Fruit fly (Drosophila melanogaster) whole organism, embryonic: Measurements from ENCODE around the gene CG10674.

ENCODE experiments used
- Ada2b ChIP-seq: fragments of 200-800 bp; sonication (Bioruptor generic); IDR thresholded peaks from 2 replicates; pipeline ENCODE4 v1.3.6; 2022; ENCODE audit warnings: missing biosample characterization, missing genetic modification characterization
- Adf1 ChIP-seq: fragments of 200-800 bp; sonication (Bioruptor generic); IDR thresholded peaks from 2 replicates; pipeline ENCODE4 v1.3.6; 2022; ENCODE audit warnings: missing biosample characterization, missing genetic modification characterization
- B-H2 ChIP-seq: fragments of 200-800 bp; sonication (Bioruptor generic); optimal IDR thresholded peaks from 2 replicates; lab custom pipeline; 2018; ENCODE audit warnings: missing biosample characterization, mild to moderate bottlenecking, missing genetic modification characterization
- Bteb2 ChIP-seq: fragments of 200-800 bp; sonication (Bioruptor generic); optimal IDR thresholded peaks from 2 replicates; lab custom pipeline; 2016; ENCODE audit warnings: missing biosample characterization, missing genetic modification characterization
- CG10321 ChIP-seq: fragments of 200-800 bp; sonication (Bioruptor generic); IDR thresholded peaks from 2 replicates; pipeline ENCODE4 v1.3.6; 2022; ENCODE audit warnings: missing biosample characterization, missing genetic modification characterization
- CG10462 ChIP-seq: fragments of 200-800 bp; sonication (Bioruptor generic); optimal IDR thresholded peaks from 2 replicates; lab custom pipeline; 2016; ENCODE audit warnings: missing biosample characterization, missing genetic modification characterization
- CG11696 ChIP-seq: fragments of 200-800 bp; sonication (Bioruptor generic); IDR thresholded peaks from 2 replicates; pipeline ENCODE4 v1.3.6; 2022; ENCODE audit warnings: missing biosample characterization, missing genetic modification characterization
- CG14050 ChIP-seq: fragments of 200-800 bp; sonication (Bioruptor generic); IDR thresholded peaks from 3 replicates; pipeline ENCODE4 v1.3.6; 2022; ENCODE audit warnings: missing biosample characterization, missing genetic modification characterization
- CG14965 ChIP-seq: fragments of 200-800 bp; sonication (Bioruptor generic); optimal IDR thresholded peaks from 2 replicates; lab custom pipeline; 2016; ENCODE audit warnings: missing biosample characterization, missing genetic modification characterization, borderline replicate concordance
- CG1602 ChIP-seq: fragments of 200-800 bp; sonication (Bioruptor generic); optimal IDR thresholded peaks from 3 replicates; lab custom pipeline; 2016; ENCODE audit warnings: missing biosample characterization, missing genetic modification characterization
- CG1647 ChIP-seq: fragments of 200-800 bp; sonication (Bioruptor generic); optimal IDR thresholded peaks from 3 replicates; lab custom pipeline; 2016; ENCODE audit warnings: missing biosample characterization, missing genetic modification characterization
- CG17361 ChIP-seq: fragments of 200-800 bp; sonication (Bioruptor generic); IDR thresholded peaks from 3 replicates; pipeline ENCODE4 v1.3.6; 2022; ENCODE audit warnings: missing biosample characterization, missing genetic modification characterization
- CG17385 ChIP-seq: fragments of 200-800 bp; sonication (Bioruptor generic); optimal IDR thresholded peaks from 3 replicates; lab custom pipeline; 2018; ENCODE audit warnings: missing biosample characterization, mild to moderate bottlenecking, missing genetic modification characterization
- CG17912 ChIP-seq: fragments of 200-800 bp; sonication (Bioruptor generic); optimal IDR thresholded peaks from 2 replicates; lab custom pipeline; 2018; ENCODE audit warnings: missing biosample characterization, mild to moderate bottlenecking, missing genetic modification characterization
- CG18476 ChIP-seq: fragments of 200-800 bp; sonication (Bioruptor generic); optimal IDR thresholded peaks from 2 replicates; lab custom pipeline; 2016; ENCODE audit warnings: missing biosample characterization, mild to moderate bottlenecking, missing genetic modification characterization
- CG18619 ChIP-seq: fragments of 200-800 bp; sonication (Bioruptor generic); optimal IDR thresholded peaks from 3 replicates; lab custom pipeline; 2017; ENCODE audit warnings: missing biosample characterization, mild to moderate bottlenecking, missing genetic modification characterization
- CG18764 ChIP-seq: fragments of 200-800 bp; sonication (Bioruptor generic); optimal IDR thresholded peaks from 3 replicates; lab custom pipeline; 2016; ENCODE audit warnings: missing biosample characterization, missing genetic modification characterization
- CG31224 ChIP-seq: fragments of 200-800 bp; sonication (Bioruptor generic); IDR thresholded peaks from 2 replicates; pipeline ENCODE4 v1.3.6; 2022; ENCODE audit warnings: missing biosample characterization, missing genetic modification characterization
- CG31388 ChIP-seq: fragments of 200-800 bp; sonication (Bioruptor generic); optimal IDR thresholded peaks from 2 replicates; lab custom pipeline; 2016; ENCODE audit warnings: missing biosample characterization, missing genetic modification characterization
- CG33557 ChIP-seq: fragments of 200-800 bp; sonication (Bioruptor generic); optimal IDR thresholded peaks from 2 replicates; lab custom pipeline; 2019; ENCODE audit warnings: missing biosample characterization, mild to moderate bottlenecking, missing genetic modification characterization, moderate library complexity
- CG5953 ChIP-seq: fragments of 200-800 bp; sonication (Bioruptor generic); IDR thresholded peaks from 2 replicates; pipeline ENCODE4 v1.3.6; 2022; ENCODE audit warnings: missing biosample characterization, missing genetic modification characterization
- CG7745 ChIP-seq: fragments of 200-800 bp; sonication (Bioruptor generic); optimal IDR thresholded peaks from 2 replicates; lab custom pipeline; 2018; ENCODE audit warnings: missing biosample characterization, mild to moderate bottlenecking, missing genetic modification characterization, moderate library complexity
- CG7786 ChIP-seq: fragments of 200-800 bp; sonication (Bioruptor generic); optimal IDR thresholded peaks from 2 replicates; lab custom pipeline; 2016; ENCODE audit warnings: missing biosample characterization, missing genetic modification characterization
- CG8359 ChIP-seq: fragments of 200-800 bp; sonication (Bioruptor generic); optimal IDR thresholded peaks from 2 replicates; lab custom pipeline; 2017; ENCODE audit warnings: missing biosample characterization, mild to moderate bottlenecking, missing genetic modification characterization, borderline replicate concordance
- CG8944 ChIP-seq: fragments of 200-800 bp; sonication (Bioruptor generic); optimal IDR thresholded peaks from 3 replicates; lab custom pipeline; 2016; ENCODE audit warnings: missing biosample characterization, missing genetic modification characterization
- Dad ChIP-seq: fragments of 200-800 bp; sonication (Bioruptor generic); optimal IDR thresholded peaks from 3 replicates; lab custom pipeline; 2016; ENCODE audit warnings: missing biosample characterization, missing genetic modification characterization
- Doc2 ChIP-seq: fragments of 200-800 bp; sonication (Bioruptor generic); IDR thresholded peaks from 2 replicates; pipeline ENCODE4 v1.3.6; 2022; ENCODE audit warnings: missing biosample characterization, missing genetic modification characterization
- Eip74EF ChIP-seq, 2 experiments: fragments of 200-800 bp in 1 of 2; fragments of >200 bp in 1 of 2; sonication (Bioruptor generic) in 1 of 2; optimal IDR thresholded peaks; 2 replicates each; lab custom pipeline; 2017 to 2019; ENCODE audit warnings: missing biosample characterization in 2 of 2, missing genetic modification characterization in 2 of 2, mild to moderate bottlenecking in 1 of 2, moderate library complexity in 1 of 2
- Oaz ChIP-seq: fragments of 200-800 bp; sonication (Bioruptor generic); IDR thresholded peaks from 2 replicates; pipeline ENCODE4 v1.3.6; 2022; ENCODE audit warnings: missing biosample characterization, missing genetic modification characterization
- chm ChIP-seq: fragments of 200-800 bp; sonication (Bioruptor generic); IDR thresholded peaks from 2 replicates; pipeline ENCODE4 v1.3.6; 2022; ENCODE audit warnings: missing biosample characterization, missing genetic modification characterization
- ham ChIP-seq: fragments of 200-800 bp; sonication (Bioruptor generic); IDR thresholded peaks from 2 replicates; pipeline ENCODE4 v1.3.6; 2022; ENCODE audit warnings: missing biosample characterization, missing genetic modification characterization
- lab ChIP-seq: fragments of 200-800 bp; sonication (Bioruptor generic); optimal IDR thresholded peaks from 3 replicates; lab custom pipeline; 2017; ENCODE audit warnings: missing biosample characterization, missing genetic modification characterization, mild to moderate bottlenecking, moderate library complexity, missing genetic modification reagents
- mam ChIP-seq: fragments of 200-800 bp; sonication (Bioruptor generic); optimal IDR thresholded peaks from 3 replicates; lab custom pipeline; 2016; ENCODE audit warnings: missing biosample characterization, missing genetic modification characterization
- mld ChIP-seq: fragments of 200-800 bp; sonication (Bioruptor generic); IDR thresholded peaks from 3 replicates; pipeline ENCODE4 v1.3.6; 2022; ENCODE audit warnings: missing biosample characterization, missing genetic modification characterization; ENCODE audit not compliant: partially characterized antibody
- oc ChIP-seq: fragments of 200-800 bp; sonication (Bioruptor generic); optimal IDR thresholded peaks from 2 replicates; lab custom pipeline; 2018; ENCODE audit warnings: missing biosample characterization, mild to moderate bottlenecking, missing genetic modification characterization, moderate library complexity
- org-1 ChIP-seq: fragments of 200-800 bp; sonication (Bioruptor generic); optimal IDR thresholded peaks from 2 replicates; lab custom pipeline; 2017; ENCODE audit warnings: missing biosample characterization, missing genetic modification characterization
- pb ChIP-seq: fragments of 200-800 bp; sonication (Bioruptor generic); optimal IDR thresholded peaks from 3 replicates; lab custom pipeline; 2016; ENCODE audit warnings: missing biosample characterization, missing genetic modification characterization
- pnt ChIP-seq: fragments of 200-800 bp; sonication (Bioruptor generic); optimal IDR thresholded peaks from 3 replicates; lab custom pipeline; 2016; ENCODE audit warnings: missing biosample characterization, missing genetic modification characterization
- pum ChIP-seq: fragments of 200-800 bp; sonication (Bioruptor generic); optimal IDR thresholded peaks from 2 replicates; lab custom pipeline; 2016; ENCODE audit warnings: missing biosample characterization, missing genetic modification characterization
- repo ChIP-seq: fragments of 200-800 bp; sonication (Bioruptor generic); optimal IDR thresholded peaks from 2 replicates; lab custom pipeline; 2016; ENCODE audit warnings: missing biosample characterization, missing genetic modification characterization
- row ChIP-seq: fragments of 200-800 bp; sonication (Bioruptor generic); IDR thresholded peaks from 3 replicates; pipeline ENCODE4 v1.3.6; 2022; ENCODE audit warnings: missing biosample characterization, missing genetic modification characterization
- shn ChIP-seq: fragments of 200-800 bp; sonication (Bioruptor generic); optimal IDR thresholded peaks from 3 replicates; lab custom pipeline; 2016; ENCODE audit warnings: missing biosample characterization, missing genetic modification characterization
- slbo ChIP-seq: fragments of 200-800 bp; sonication (Bioruptor generic); IDR thresholded peaks from 2 replicates; pipeline ENCODE4 v1.3.6; 2022; ENCODE audit warnings: missing biosample characterization, missing genetic modification characterization
- stc ChIP-seq: fragments of 200-800 bp; sonication (Bioruptor generic); IDR thresholded peaks from 2 replicates; pipeline ENCODE4 v1.3.6; 2022; ENCODE audit warnings: missing biosample characterization, missing genetic modification characterization
- tin ChIP-seq: fragments of 200-800 bp; sonication (Bioruptor generic); optimal IDR thresholded peaks from 3 replicates; lab custom pipeline; 2016; ENCODE audit warnings: missing biosample characterization, missing genetic modification characterization
- trem ChIP-seq: fragments of 200-800 bp; optimal IDR thresholded peaks from 3 replicates; lab custom pipeline; 2019; ENCODE audit warnings: missing biosample characterization, mild to moderate bottlenecking, missing genetic modification characterization, moderate library complexity
- ttk ChIP-seq: fragments of 200-800 bp; sonication (Bioruptor generic); IDR thresholded peaks from 2 replicates; pipeline ENCODE4 v2.1.2; 2022; ENCODE audit warnings: missing biosample characterization, missing genetic modification characterization
- tup ChIP-seq: fragments of 200-800 bp; sonication (Bioruptor generic); optimal IDR thresholded peaks from 2 replicates; lab custom pipeline; 2016; ENCODE audit warnings: missing biosample characterization, mild to moderate bottlenecking, missing genetic modification characterization, moderate library complexity
- zen ChIP-seq: fragments of 200-800 bp; sonication (Bioruptor generic); optimal IDR thresholded peaks from 3 replicates; lab custom pipeline; 2018; ENCODE audit warnings: missing biosample characterization, mild to moderate bottlenecking, missing genetic modification characterization, moderate library complexity
- zfh1 ChIP-seq: fragments of 200-800 bp; sonication (Bioruptor generic); IDR thresholded peaks from 3 replicates; pipeline ENCODE4 v1.3.6; 2022; ENCODE audit warnings: missing biosample characterization, missing genetic modification characterization

Gene CG10674

DNA sequence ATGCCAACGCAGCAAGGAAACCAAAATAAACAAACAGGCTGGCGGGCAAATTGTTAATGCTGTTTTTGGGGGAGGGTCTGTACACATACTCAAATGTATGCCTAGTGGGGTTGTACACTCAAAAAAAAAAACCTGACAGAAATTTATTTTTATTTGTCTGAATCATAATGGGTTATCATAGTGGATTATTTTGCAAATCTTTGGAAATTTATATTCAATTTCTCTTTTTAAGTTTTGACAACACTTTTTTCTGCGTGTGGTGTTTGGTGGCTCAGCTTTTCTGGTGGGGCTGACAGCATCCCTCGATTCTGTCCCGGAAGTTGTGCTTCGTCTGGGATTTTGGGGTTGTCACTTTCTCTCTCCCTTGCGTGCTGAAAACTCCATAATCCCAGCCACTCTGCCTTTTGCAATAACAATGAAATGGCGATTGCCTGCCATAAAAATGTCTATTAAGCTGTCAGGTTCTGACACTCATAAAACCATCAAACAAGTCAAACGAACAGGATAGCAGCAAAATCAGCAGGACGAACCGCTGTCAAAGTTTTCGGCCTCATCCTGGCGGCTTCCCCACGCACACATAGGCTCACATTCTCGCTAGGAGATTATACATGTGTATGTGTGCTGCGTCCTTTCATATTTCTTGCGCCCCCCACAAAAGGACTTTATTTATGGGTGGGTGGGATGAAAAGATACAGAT lies 19.0 kb upstream of the CG10674 start (continued):
- peak; percentile 76 for TF ChIP-seq CG11696
- peak; percentile 35 for TF ChIP-seq CG14965 (GFP tag; lab: Kevin White, UChicago)
- TF ChIP-seq Doc2 (GFP tag; lab: Robert Waterston, UW), result peak; percentile 36; the same call in 1 of the 2 replicates
- TF ChIP-seq pum (GFP tag; lab: Kevin White, UChicago), result peak; percentile 67
- no peak for TF ChIP-seq CG8359 (GFP tag; lab: Kevin White, UChicago)
- peak; percentile 72 for TF ChIP-seq tup (GFP tag; lab: Kevin White, UChicago)
- peak; percentile 51 for TF ChIP-seq CG1602 (GFP tag; lab: Kevin White, UChicago)
- TF ChIP-seq CG31224, result peak; percentile 92
- TF ChIP-seq oc (tag; lab: Kevin White, UChicago), result peak; percentile 65
- peak; percentile 82 for TF ChIP-seq mam (GFP tag; lab: Kevin White, UChicago)
- peak; percentile 85 for TF ChIP-seq stc (GFP tag; lab: Robert Waterston, UW)
- TF ChIP-seq CG18619 (GFP tag; lab: Kevin White, UChicago), result peak; percentile 67
- TF ChIP-seq pb, result peak; percentile 65
- TF ChIP-seq CG8944 (GFP tag; lab: Kevin White, UChicago), result peak; percentile 49
- peak; percentile 69 for TF ChIP-seq B-H2
- TF ChIP-seq ttk (GFP tag; lab: Robert Waterston, UW), result no peak; the same call in 1 of the 2 replicates
- TF ChIP-seq ham (GFP tag; lab: Robert Waterston, UW), result peak; percentile 67; the same call in 1 of the 2 replicates
- TF ChIP-seq zen (tag; lab: Kevin White, UChicago), result no peak
- peak; percentile 70 for TF ChIP-seq tin (GFP tag; lab: Kevin White, UChicago)
- TF ChIP-seq trem (tag; lab: Kevin White, UChicago), result no peak
- peak; percentile 48 for TF ChIP-seq CG18476 (GFP tag; lab: Kevin White, UChicago)
- no peak for TF ChIP-seq mld (GFP tag; lab: Robert Waterston, UW)
- peak; percentile 25 for TF ChIP-seq CG31388 (GFP tag; lab: Kevin White, UChicago)
- peak in 1 of 2 experiments; percentile 32 for TF ChIP-seq Eip74EF (GFP tag; optimal IDR thresholded peaks at IDR 0.05; lab: Kevin White, UChicago)
- peak; percentile 54 for TF ChIP-seq CG1647 (GFP tag; lab: Kevin White, UChicago)
- TF ChIP-seq lab (GFP tag; lab: Kevin White, UChicago), result peak; percentile 91
- TF ChIP-seq Oaz (GFP tag; lab: Robert Waterston, UW), result no peak; the same call in none of the 2 replicates
- TF ChIP-seq Adf1 (GFP tag; lab: Robert Waterston, UW), result peak; percentile 46
- TF ChIP-seq Dad, result peak; percentile 52
- TF ChIP-seq chm (GFP tag; lab: Robert Waterston, UW), result no peak
- TF ChIP-seq CG17385 (GFP tag; lab: Kevin White, UChicago), result peak; percentile 70
- TF ChIP-seq CG17361 (GFP tag; lab: Robert Waterston, UW), result peak; percentile 44; the same call in 1 of the 3 replicates
- peak; percentile 89; the same call in 1 of the 2 replicates for TF ChIP-seq slbo (GFP tag; lab: Robert Waterston, UW)
- peak; percentile 41; the same call in 1 of the 2 replicates for TF ChIP-seq CG10321 (GFP tag; lab: Robert Waterston, UW)
- TF ChIP-seq Ada2b, result peak; percentile 84
- TF ChIP-seq repo (GFP tag; lab: Kevin White, UChicago), result peak; percentile 52
- TF ChIP-seq CG7745 (tag; lab: Kevin White, UChicago), result no peak
- peak; percentile 16 for TF ChIP-seq CG18764 (GFP tag; lab: Kevin White, UChicago)
- TF ChIP-seq CG14050 (GFP tag; lab: Robert Waterston, UW), result peak; percentile 61; the same call in 2 of the 3 replicates
- TF ChIP-seq pnt (GFP tag; lab: Kevin White, UChicago), result peak; percentile 71
- TF ChIP-seq CG17912 (GFP tag; lab: Kevin White, UChicago), result no peak
- no peak for TF ChIP-seq CG33557 (GFP tag; lab: Kevin White, UChicago)
- peak; percentile 74 for TF ChIP-seq Bteb2 (GFP tag; lab: Kevin White, UChicago)
- TF ChIP-seq row (GFP tag; lab: Robert Waterston, UW), result peak; percentile 93
- TF ChIP-seq zfh1, result peak; percentile 86
- peak; percentile 70 for TF ChIP-seq org-1 (GFP tag; lab: Kevin White, UChicago)
- peak; percentile 79 for TF ChIP-seq CG7786
- TF ChIP-seq CG5953 (GFP tag; lab: Robert Waterston, UW), result peak; percentile 77
- peak; percentile 51 for TF ChIP-seq shn
- TF ChIP-seq CG10462 (GFP tag; lab: Kevin White, UChicago), result peak; percentile 36
